Fruit fly (Drosophila melanogaster): ENCODE results near the gene slx1.
A peak's percentile ranks its signal among the peaks of the same experiment; 100 is the strongest.

The slx1 gene

dm6 chr3R:4634337-4634914 is 7.3 kb upstream of the slx1 start:
- TF ChIP-seq CG12299 (tag; optimal IDR thresholded peaks at IDR 0.05) (no peak), CG1024 (GFP tag; IDR thresholded peaks at IDR 0.05) (no peak), zen (tag; optimal IDR thresholded peaks at IDR 0.05) (peak; percentile 93), Neu2 (GFP tag; optimal IDR thresholded peaks at IDR 0.05; ENCODE audit: borderline replicate concordance) (peak; percentile 81), CG6791 (GFP tag; IDR thresholded peaks at IDR 0.05; ENCODE audit: partially characterized antibody) (0 out of 3 replicates have a peak, but pooled peaks have one; percentile 13), stwl (tag; optimal IDR thresholded peaks at IDR 0.05) (no peak), tll (GFP tag; optimal IDR thresholded peaks at IDR 0.05) (peak in 1 of 2 experiments; percentile 63)

- TF ChIP-seq ewg (GFP tag; optimal IDR thresholded peaks at IDR 0.05) (no peak), Xbp1 (GFP tag; optimal IDR thresholded peaks at IDR 0.05) (no peak), tx (GFP tag; optimal IDR thresholded peaks at IDR 0.05) (no peak), lmd (GFP tag; IDR thresholded peaks at IDR 0.05) (no peak), kni (GFP tag; optimal IDR thresholded peaks at IDR 0.05) (no peak), CG9609 (GFP tag; optimal IDR thresholded peaks at IDR 0.05) (no peak), ham (GFP tag; IDR thresholded peaks at IDR 0.05) (no peak), emc (GFP tag; optimal IDR thresholded peaks at IDR 0.05) (no peak), danr (GFP tag; IDR thresholded peaks at IDR 0.05) (no peak), CG43689 (GFP tag; IDR thresholded peaks at IDR 0.05) (no peak), run (tag; optimal IDR thresholded peaks at IDR 0.05) (no peak), CG15601 (tag; optimal IDR thresholded peaks at IDR 0.05) (no peak), CG32767 (GFP tag; IDR thresholded peaks at IDR 0.05) (peak; percentile 79), CG12104 (GFP tag; optimal IDR thresholded peaks at IDR 0.05) (no peak), Eip74EF (GFP tag; optimal IDR thresholded peaks at IDR 0.05) (peak in 1 of 2 experiments; percentile 31), gfzf (GFP tag; optimal IDR thresholded peaks at IDR 0.05) (no peak), ken (GFP tag; IDR thresholded peaks at IDR 0.05) (no peak), Trl (optimal IDR thresholded peaks at IDR 0.05) (no peak), Trl (GFP tag; optimal IDR thresholded peaks at IDR 0.05) (no peak), CG18262 (tag; optimal IDR thresholded peaks at IDR 0.05) (no peak), Six4 (GFP tag; optimal IDR thresholded peaks at IDR 0.05) (no peak), CG7556 (GFP tag; optimal IDR thresholded peaks at IDR 0.05) (no peak), CG30431 (GFP tag; optimal IDR thresholded peaks at IDR 0.05) (no peak), CG14014 (GFP tag; IDR thresholded peaks at IDR 0.05) (no peak), otp (GFP tag; IDR thresholded peaks at IDR 0.05) (no peak), inv (GFP tag; IDR thresholded peaks at IDR 0.05; ENCODE audit: partially characterized antibody) (no peak), CG1603 (tag; optimal IDR thresholded peaks at IDR 0.05) (no peak), twi (tag; optimal IDR thresholded peaks at IDR 0.05) (peak; percentile 59), CG7786 (GFP tag; optimal IDR thresholded peaks at IDR 0.05) (no peak), CG16815 (GFP tag; optimal IDR thresholded peaks at IDR 0.05) (no peak), croc (GFP tag; conservative IDR thresholded peaks at IDR 0.05) (no peak), chinmo (GFP tag; IDR thresholded peaks at IDR 0.05; ENCODE audit: partially characterized antibody) (0 out of 4 replicates have a peak, but pooled peaks have one; percentile 60), CG1024 (GFP tag; IDR thresholded peaks at IDR 0.05) (no peak), CG31388 (GFP tag; optimal IDR thresholded peaks at IDR 0.05) (no peak), ap (GFP tag; IDR thresholded peaks at IDR 0.05) (no peak), Sox102F (GFP tag; optimal IDR thresholded peaks at IDR 0.05) (no peak), Ravus (GFP tag; IDR thresholded peaks at IDR 0.05) (no peak), ftz-f1 (GFP tag; optimal IDR thresholded peaks at IDR 0.05) (no peak), B-H2 (GFP tag; optimal IDR thresholded peaks at IDR 0.05) (no peak), grau (tag; optimal IDR thresholded peaks at IDR 0.05) (peak; percentile 80), NC2β (GFP tag; optimal IDR thresholded peaks at IDR 0.05) (no peak), CG1647 (GFP tag; optimal IDR thresholded peaks at IDR 0.05) (no peak)
Measured at dm6 chr3R:4640546-4641253, 1.1 kb upstream of the slx1 start.
